Worm (Caenorhabditis elegans) whole organism, L4/young adult: Measurements from ENCODE around the gene hlh-33.

ENCODE experiments used
- W03F9.2 ChIP-seq: fragments of 150-350 bp; optimal IDR thresholded peaks from 2 replicates; lab custom pipeline; 2014; ENCODE audit warnings: missing biosample characterization, missing genetic modification characterization
- dao-5 ChIP-seq: sonication (generic microtip); optimal IDR thresholded peaks from 2 replicates; lab custom pipeline; 2016; ENCODE audit warnings: missing genotype, missing genetic modification characterization, moderate library complexity, missing compliant biosample characterization
- him-1 ChIP-seq: sonication (generic microtip); optimal IDR thresholded peaks from 2 replicates; lab custom pipeline; 2016; ENCODE audit warnings: missing genotype, missing genetic modification reagents, missing genetic modification characterization, missing compliant biosample characterization

The hlh-33 gene

DNA sequence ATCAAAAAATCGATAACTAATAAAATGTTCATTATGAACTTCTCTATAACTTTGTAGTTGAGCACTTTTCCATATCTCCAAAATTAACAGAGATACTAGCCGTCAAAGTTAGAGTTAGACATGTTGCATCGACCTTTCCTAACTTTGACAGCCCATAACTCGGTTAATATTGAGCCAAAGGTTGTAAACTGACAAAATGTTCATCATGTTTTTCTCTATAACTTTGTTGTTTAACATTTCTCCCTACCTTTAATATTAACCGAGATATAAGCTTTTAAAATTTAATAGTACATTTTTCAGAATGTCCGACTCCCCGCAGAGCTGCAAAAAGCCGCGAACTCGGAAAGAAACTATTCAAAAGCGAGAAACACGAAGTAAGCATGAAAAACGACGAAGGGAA is at the start of gene hlh-33:
TSS of gene hlh-33 (plus strand) at position 301 of the 400 bp plus-strand sequence.
- TF ChIP-seq dao-5 (tag; lab: Kevin White, UChicago) (no peak), him-1 (tag; lab: Kevin White, UChicago) (no peak), W03F9.2 (tag; lab: Kevin White, UChicago) (no peak)

DNA sequence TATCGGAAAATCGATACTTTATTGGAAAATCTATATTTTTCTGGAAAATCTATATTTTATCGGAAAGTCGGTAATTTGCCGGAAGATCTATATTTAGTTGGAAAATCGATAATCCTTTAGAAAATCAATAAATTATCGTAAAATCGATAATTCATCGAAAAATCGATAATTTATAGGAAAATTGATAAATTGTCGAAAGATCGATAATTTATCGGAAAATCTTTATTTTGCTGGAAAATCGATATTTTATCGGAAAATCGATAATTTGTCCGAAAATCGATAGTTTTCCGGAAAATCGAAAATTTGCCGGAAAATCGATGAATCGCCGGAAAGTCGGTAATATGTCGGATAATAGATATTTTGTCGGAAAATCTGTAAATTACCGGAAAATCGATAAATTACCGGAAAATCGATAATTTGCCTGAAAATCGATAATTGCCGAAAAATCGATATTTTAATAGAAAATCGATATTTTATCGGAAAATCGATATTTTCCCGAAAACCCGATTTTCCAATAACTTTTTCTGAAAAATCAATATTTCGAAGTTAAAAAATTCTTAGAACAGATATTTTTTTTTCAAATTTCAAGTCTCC is 49.7 kb upstream of the hlh-33 start:
- TF ChIP-seq dao-5 (tag; lab: Kevin White, UChicago) (no peak), W03F9.2 (tag; lab: Kevin White, UChicago) (no peak), him-1 (tag; lab: Kevin White, UChicago) (no peak)

DNA sequence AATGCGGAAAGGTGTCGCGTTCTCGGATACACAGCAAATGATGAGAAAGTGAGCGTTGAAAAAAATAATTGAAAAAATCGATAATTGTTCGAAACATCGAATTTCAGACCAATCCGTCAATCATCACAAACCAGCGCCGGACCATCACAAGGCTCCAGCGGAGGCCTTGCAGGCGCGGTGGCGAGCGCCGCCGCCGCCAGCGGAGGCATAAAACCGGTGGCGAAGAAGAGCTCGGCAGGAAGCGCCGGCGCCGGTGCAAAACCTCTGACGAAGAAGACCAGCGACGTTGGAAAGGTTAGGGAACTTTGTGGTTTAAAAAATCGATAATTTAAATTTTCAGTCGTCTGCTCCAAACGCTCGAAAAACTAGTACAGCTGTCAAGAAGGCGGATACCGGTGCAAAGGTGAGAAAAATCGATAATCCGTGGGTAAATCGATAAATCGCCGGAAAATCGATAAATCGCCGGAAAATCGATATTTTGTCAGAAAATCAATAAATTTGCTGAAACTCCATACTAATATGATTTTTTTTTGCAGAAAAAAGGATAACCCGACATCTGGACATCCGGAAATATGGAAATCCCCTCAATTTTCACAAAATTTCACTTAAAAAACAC is 48.9 kb upstream of the hlh-33 start:
- TF ChIP-seq W03F9.2 (tag; lab: Kevin White, UChicago) (no peak), dao-5 (tag; lab: Kevin White, UChicago) (no peak), him-1 (tag; lab: Kevin White, UChicago) (no peak)

DNA sequence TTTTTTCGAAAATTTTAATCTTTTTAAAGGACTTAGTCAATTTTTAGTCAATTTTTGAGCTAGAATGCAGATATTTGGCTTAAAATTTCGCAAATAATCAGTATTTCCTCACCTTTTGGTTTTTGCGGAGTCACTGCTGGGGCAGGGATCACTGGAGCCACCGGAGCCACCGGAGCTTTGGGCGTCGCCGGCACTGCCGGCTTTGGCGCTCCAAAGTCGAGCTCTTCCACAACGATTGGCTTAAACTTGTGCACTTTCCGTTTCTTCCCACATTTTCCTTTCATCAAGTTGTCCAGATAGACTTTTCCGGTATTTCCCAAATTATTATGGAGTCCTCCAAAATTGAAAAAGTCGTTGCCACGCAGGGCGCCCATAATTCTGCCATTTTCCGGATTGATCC is 40.9 kb upstream of the hlh-33 start:
- TF ChIP-seq W03F9.2 (tag; lab: Kevin White, UChicago) (no peak), him-1 (tag; lab: Kevin White, UChicago) (no peak), dao-5 (tag; lab: Kevin White, UChicago) (no peak)

DNA sequence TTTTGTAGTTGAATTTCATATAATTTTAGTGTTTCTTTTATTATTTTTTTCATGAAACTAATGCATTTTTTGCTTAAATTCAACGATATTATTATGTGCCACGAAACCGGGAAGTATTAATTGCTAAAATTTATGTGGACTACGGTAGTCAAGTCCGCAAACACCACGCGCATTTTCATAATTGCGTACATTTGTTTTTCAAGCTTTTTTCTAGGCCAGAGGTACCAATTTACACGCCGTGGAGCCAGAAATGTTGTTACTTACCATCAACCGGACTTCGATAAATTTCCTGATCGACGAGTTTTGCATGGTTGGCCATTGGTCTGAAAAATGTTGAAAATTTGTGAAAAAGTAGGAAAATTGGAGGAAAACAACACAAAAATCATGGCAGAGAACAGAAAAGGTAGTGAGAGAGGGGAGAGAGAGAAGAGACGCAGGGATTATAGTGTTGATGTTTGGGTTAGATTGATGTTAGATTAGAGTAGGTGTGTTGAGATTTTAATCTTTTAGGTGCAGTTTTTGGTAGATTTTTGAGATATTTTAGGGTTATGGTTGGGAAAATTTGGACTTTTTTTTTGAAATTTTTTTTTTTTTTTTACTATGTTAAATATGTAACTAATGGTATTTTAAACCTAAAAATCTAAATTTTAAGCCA is 37.1 kb upstream of the hlh-33 start, which contains the start of gene clp-4:
TSS of gene clp-4 (minus strand) at position 323 of the 655 bp plus-strand sequence.
- TF ChIP-seq W03F9.2 (tag; lab: Kevin White, UChicago) (no peak), dao-5 (tag; lab: Kevin White, UChicago) (no peak), him-1 (tag; lab: Kevin White, UChicago) (no peak)

DNA sequence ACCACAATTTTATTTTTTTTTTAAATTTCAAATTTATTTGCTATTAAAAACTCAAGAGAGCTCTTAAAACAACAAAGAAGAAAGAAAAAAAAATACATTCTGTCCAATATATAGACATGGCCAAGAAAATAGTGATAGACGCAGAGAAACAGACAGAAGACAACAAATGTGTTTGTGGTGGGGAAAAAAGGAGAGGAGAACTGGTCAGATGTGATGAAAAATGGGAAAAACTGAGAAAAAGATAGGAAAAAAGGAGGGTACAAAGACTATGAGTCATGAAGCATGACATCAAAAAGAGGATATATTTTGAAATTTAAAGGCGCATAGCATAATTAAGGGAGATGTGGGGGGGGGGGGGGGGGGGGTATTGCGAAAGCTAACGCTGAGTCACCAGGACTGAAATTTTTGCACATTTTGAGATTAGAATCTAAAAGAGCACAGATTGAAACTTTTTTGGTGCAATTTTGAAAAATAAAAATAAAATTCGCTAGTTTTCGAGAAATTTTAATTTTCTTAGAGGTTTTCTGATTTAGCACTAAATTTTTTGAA is 36.1 kb upstream of the hlh-33 start:
- TF ChIP-seq dao-5 (tag; lab: Kevin White, UChicago) (no peak), W03F9.2 (tag; lab: Kevin White, UChicago) (peak; percentile 18), him-1 (tag; lab: Kevin White, UChicago) (no peak)

DNA sequence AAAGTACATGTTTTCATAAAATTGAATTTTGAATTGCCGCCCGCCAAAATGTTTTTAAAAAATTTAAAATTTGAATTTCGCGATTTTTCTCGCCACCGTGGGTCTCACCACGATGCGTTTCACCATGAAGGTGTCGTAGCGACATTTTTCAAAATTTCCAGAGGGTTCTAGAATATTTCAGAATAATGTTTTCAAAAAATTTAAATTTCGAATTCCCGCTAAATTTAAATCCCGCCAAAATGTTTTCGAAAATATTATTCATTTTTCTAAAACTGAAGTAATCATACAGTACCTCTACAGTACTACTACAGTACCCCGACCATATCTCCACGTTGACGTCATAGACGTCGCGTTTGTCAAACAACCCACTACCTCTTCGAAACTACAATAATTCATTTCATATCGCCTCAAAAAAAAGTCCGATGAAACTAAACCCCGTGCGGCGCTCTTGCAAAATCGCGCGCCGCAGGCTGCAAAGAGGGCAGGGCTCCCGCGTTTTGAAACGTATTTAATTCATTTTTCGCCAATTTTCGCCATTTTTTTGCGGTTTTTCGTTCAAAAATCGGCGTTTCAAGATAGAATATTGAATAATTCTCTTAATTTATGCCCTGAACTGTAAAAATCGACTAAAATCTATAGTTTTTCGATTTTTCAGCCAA is 30.8 kb upstream of the hlh-33 start, which contains the start of the genes pvf-1 and Y39A3CL.7:
TSS of gene pvf-1 (minus strand) at position 51 of the 659 bp plus-strand sequence.
TSS of gene Y39A3CL.7 (plus strand) at position 656 of the 659 bp plus-strand sequence.
- TF ChIP-seq W03F9.2 (tag; lab: Kevin White, UChicago) (no peak), him-1 (tag; lab: Kevin White, UChicago) (no peak), dao-5 (tag; lab: Kevin White, UChicago) (no peak)

DNA sequence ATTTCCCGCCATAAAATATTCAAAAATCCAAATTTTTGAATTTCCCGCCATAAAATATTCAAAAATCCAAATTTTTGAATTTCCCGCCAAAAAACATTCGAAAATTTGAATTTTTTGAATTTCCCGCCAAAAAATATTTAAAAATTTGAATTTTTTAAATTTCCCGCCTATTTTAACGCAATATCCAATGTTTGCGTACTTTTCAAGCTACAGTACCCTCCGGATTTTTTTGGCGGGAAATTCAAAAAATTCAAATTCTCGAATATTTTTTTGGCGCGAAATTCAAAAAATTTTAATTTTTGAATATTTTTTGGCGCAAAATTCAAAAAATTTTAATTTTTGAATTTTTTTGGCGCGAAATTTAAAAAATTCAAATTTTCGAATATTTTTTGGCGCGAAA is 24.1 kb upstream of the hlh-33 start:
- TF ChIP-seq him-1 (tag; lab: Kevin White, UChicago) (no peak), W03F9.2 (tag; lab: Kevin White, UChicago) (no peak), dao-5 (tag; lab: Kevin White, UChicago) (no peak)

DNA sequence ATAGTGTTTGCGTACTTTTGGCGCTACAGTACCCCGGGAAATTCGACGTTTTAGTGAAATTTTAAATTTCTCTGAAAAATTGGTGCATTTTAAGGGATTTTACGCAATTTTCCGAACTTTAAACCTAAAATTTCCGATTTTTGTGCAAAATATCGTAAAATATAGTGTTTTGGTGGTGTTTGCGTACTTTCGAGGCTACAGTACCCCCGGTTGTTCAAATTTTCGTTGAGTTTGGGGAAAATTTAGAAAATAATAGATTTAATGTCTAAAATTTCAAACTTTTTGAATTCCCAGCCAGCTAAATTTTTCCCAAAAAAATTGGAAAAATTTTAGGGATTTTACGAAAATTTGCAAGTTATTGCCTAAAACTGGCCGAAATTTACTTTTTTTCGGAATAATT is 22.7 kb upstream of the hlh-33 start:
- TF ChIP-seq him-1 (tag; lab: Kevin White, UChicago) (no peak), dao-5 (tag; lab: Kevin White, UChicago) (no peak), W03F9.2 (tag; lab: Kevin White, UChicago) (no peak)

DNA sequence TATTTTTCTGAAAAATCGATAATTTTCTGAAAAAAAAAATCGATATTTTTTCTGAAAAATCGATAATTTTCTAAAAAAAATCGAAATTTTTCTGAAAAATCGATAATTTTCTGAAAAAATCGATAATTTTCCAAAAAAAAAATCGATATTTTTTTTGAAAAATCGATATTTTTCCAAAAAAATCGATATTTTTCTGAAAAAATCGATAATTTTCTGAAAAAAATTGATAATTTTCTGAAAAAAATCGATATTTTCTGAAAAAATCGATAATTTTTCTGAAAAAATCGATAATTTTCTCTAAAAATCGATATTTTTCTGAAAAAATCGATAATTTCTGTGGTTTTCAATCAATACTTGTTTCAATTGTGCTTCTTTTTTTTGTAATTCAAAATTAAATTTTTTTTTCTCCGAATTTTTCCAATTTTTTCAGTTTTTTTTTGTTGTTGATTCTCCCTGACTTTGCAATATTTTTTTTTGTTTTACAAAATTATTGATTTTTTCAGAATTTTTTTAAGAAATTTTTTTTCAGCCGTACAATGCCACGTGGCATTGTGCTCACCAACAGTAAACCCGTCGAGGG is 21.1 kb upstream of the hlh-33 start, which contains the start of gene rexd-1:
TSS of gene rexd-1 (plus strand) at position 530 of the 580 bp plus-strand sequence.
- no peak for TF ChIP-seq W03F9.2 (tag; lab: Kevin White, UChicago)
- no peak for TF ChIP-seq him-1 (tag; lab: Kevin White, UChicago)
- TF ChIP-seq dao-5 (tag; lab: Kevin White, UChicago): no peak

DNA sequence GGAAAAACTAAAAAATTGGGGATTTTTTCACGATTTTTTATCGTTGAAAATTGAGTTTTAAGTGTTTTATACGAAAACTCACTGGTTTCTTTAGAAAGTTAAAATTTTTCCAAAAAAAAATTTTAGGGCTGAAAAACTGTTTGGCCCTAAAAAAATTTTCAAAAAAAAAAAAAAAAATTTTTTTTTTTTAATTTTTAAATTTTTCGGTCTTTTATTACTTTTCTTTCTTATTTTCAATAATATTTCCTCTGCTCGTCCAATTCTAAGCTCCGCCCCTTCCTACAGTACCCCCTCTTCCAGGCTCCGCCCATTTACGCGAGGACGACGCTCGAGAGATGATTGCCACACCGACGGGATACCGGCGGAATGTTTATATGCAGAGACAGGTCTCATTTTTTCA is 6.4 kb upstream of the hlh-33 start, which contains the start of gene pqn-82:
TSS of gene pqn-82 (plus strand) at position 301 of the 400 bp plus-strand sequence.
- TF ChIP-seq dao-5 (tag; lab: Kevin White, UChicago) (no peak), him-1 (tag; lab: Kevin White, UChicago) (no peak), W03F9.2 (tag; lab: Kevin White, UChicago) (no peak)

DNA sequence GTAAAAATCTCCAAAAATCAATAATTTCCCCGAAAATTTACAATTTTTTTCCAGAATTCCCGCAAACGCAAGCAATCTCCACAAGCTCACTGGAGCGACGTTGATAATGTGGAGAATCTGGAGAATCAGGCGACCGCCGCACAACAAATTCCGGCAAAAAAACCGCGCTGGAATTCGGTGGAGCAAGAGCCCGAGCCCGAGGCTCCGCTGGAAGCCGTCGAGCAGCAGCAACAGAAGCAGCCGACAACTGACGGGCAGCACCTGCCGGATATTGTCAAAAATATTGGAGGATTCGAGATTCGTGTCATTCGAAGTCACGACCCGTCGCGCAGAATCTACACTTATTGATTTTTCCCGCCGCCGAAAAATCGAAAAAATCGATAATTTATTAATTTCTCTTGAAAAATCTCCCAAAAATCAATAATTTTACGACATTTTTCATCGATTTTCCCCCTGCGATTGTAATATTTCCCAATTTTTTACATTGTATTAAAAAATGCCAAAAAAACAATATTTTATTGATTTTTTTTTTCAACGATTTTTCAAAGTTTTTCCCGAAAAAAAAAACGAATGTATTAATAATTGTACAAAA is 3.0 kb upstream of the hlh-33 start:
- TF ChIP-seq him-1 (tag; lab: Kevin White, UChicago): no peak
- TF ChIP-seq W03F9.2 (tag; lab: Kevin White, UChicago): no peak
- no peak for TF ChIP-seq dao-5 (tag; lab: Kevin White, UChicago)
